ENCODE assay signal across 5 fruit fly cellular contexts in genomic region chr4:1199178-1199577, dm6.
TF ChIP-seq lines count a peak whose summit lies in the region.

No protein-coding gene starts in this region.

- TF ChIP-seq CTCF in whole organism, embryonic (GFP tag; optimal IDR thresholded peaks at IDR 0.05; lab: Kevin White, UChicago): no peak

TF ChIP-seq in whole organism, adult, 20 proteins besides CTCF, POLR2A, EP300 and RAD21:
- peak; percentile 26 for TF ChIP-seq cic (GFP tag; optimal IDR thresholded peaks at IDR 0.05; lab: Kevin White, UChicago)
- peak; percentile 96 for TF ChIP-seq kay (GFP tag; lab: Kevin White, UChicago; ENCODE audit: borderline replicate concordance)
- TF ChIP-seq CG12768 (GFP tag; optimal IDR thresholded peaks at IDR 0.05; lab: Kevin White, UChicago): no peak
TF ChIP-seq in whole organism, adult: peak in this region for 2.

TF ChIP-seq in whole organism, embryonic, 481 proteins besides CTCF, POLR2A, EP300 and RAD21 (continues in another document):
- TF ChIP-seq HHEX (GFP tag; optimal IDR thresholded peaks at IDR 0.05; lab: Kevin White, UChicago): no peak
- TF ChIP-seq CG12769 (tag; optimal IDR thresholded peaks at IDR 0.05; lab: Kevin White, UChicago): no peak
- no peak for TF ChIP-seq repo (GFP tag; optimal IDR thresholded peaks at IDR 0.05; lab: Kevin White, UChicago)
- no peak for TF ChIP-seq Ada2b (GFP tag; IDR thresholded peaks at IDR 0.05; lab: Robert Waterston, UW)
- TF ChIP-seq CG32767 (GFP tag; IDR thresholded peaks at IDR 0.05; lab: Robert Waterston, UW): no peak
- TF ChIP-seq Sox100B (GFP tag; optimal IDR thresholded peaks at IDR 0.05; lab: Kevin White, UChicago): peak; percentile 63
- TF ChIP-seq kay (GFP tag; optimal IDR thresholded peaks at IDR 0.05; lab: Kevin White, UChicago): no peak
- peak in 1 of 2 experiments; percentile 27 for TF ChIP-seq eve (GFP tag; optimal IDR thresholded peaks at IDR 0.05; lab: Kevin White, UChicago)
- peak; percentile 52 for TF ChIP-seq Fer1 (GFP tag; optimal IDR thresholded peaks at IDR 0.05; lab: Kevin White, UChicago)
- TF ChIP-seq CG9609 (GFP tag; optimal IDR thresholded peaks at IDR 0.05; lab: Kevin White, UChicago): no peak
- TF ChIP-seq Fer3 (tag; optimal IDR thresholded peaks at IDR 0.05; lab: Kevin White, UChicago): no peak
- TF ChIP-seq dmrt11E (tag; optimal IDR thresholded peaks at IDR 0.05; lab: Kevin White, UChicago): peak; percentile 38
- no peak for TF ChIP-seq mirr (GFP tag; optimal IDR thresholded peaks at IDR 0.05; lab: Kevin White, UChicago)
- TF ChIP-seq CG4707 (GFP tag; optimal IDR thresholded peaks at IDR 0.05; lab: Kevin White, UChicago): peak; percentile 3
- no peak for TF ChIP-seq disco-r (GFP tag; optimal IDR thresholded peaks at IDR 0.05; lab: Kevin White, UChicago)
- no peak for TF ChIP-seq Hmx (GFP tag; optimal IDR thresholded peaks at IDR 0.05; lab: Kevin White, UChicago)
- TF ChIP-seq CG10209 (GFP tag; optimal IDR thresholded peaks at IDR 0.05; lab: Kevin White, UChicago): no peak
- TF ChIP-seq HLH4C (GFP tag; IDR thresholded peaks at IDR 0.05; lab: Robert Waterston, UW; ENCODE audit: partially characterized antibody): no peak
- no peak for TF ChIP-seq CHES-1-like (GFP tag; optimal IDR thresholded peaks at IDR 0.05; lab: Kevin White, UChicago)
- no peak for TF ChIP-seq CG11456 (GFP tag; IDR thresholded peaks at IDR 0.05; lab: Robert Waterston, UW)
- TF ChIP-seq bcd (GFP tag; optimal IDR thresholded peaks at IDR 0.05; lab: Kevin White, UChicago): no peak
- no peak for TF ChIP-seq CG4282 (GFP tag; optimal IDR thresholded peaks at IDR 0.05; lab: Kevin White, UChicago)
- no peak for TF ChIP-seq CG12236 (GFP tag; optimal IDR thresholded peaks at IDR 0.05; lab: Kevin White, UChicago)

TF ChIP-seq in whole organism, prepupa, 60 proteins besides CTCF, POLR2A, EP300 and RAD21:
- peak; percentile 14 for TF ChIP-seq esn (GFP tag; optimal IDR thresholded peaks at IDR 0.05; lab: Kevin White, UChicago)
- peak; percentile 50 for TF ChIP-seq CG9139 (GFP tag; optimal IDR thresholded peaks at IDR 0.05; lab: Kevin White, UChicago)
- no peak for TF ChIP-seq CG6163 (GFP tag; IDR thresholded peaks at IDR 0.05; lab: Robert Waterston, UW)
- TF ChIP-seq CG4318 (GFP tag; optimal IDR thresholded peaks at IDR 0.05; lab: Kevin White, UChicago): no peak
- TF ChIP-seq Sox102F (GFP tag; optimal IDR thresholded peaks at IDR 0.05; lab: Kevin White, UChicago): no peak
- TF ChIP-seq ss (GFP tag; optimal IDR thresholded peaks at IDR 0.05; lab: Kevin White, UChicago): peak in 1 of 2 experiments; percentile 48
- peak; percentile 48 for TF ChIP-seq CG6854 (GFP tag; optimal IDR thresholded peaks at IDR 0.05; lab: Kevin White, UChicago)
- no peak for TF ChIP-seq salr (GFP tag; optimal IDR thresholded peaks at IDR 0.05; lab: Kevin White, UChicago)
- TF ChIP-seq CG31627 (GFP tag; optimal IDR thresholded peaks at IDR 0.05; lab: Kevin White, UChicago): no peak
- TF ChIP-seq Eip93F (GFP tag; optimal IDR thresholded peaks at IDR 0.05; lab: Kevin White, UChicago): peak; percentile 4
- TF ChIP-seq net (GFP tag; optimal IDR thresholded peaks at IDR 0.05; lab: Kevin White, UChicago): no peak
- TF ChIP-seq CG6276 (GFP tag; optimal IDR thresholded peaks at IDR 0.05; lab: Kevin White, UChicago): peak; percentile 79
- TF ChIP-seq Eip78C (GFP tag; lab: Kevin White, UChicago): peak; percentile 67
TF ChIP-seq in whole organism, prepupa: peak in this region for 7.

TF ChIP-seq in whole organism, pupa, 21 proteins besides CTCF, POLR2A, EP300 and RAD21:
- no peak for TF ChIP-seq Snoo (tag; optimal IDR thresholded peaks at IDR 0.05; lab: Kevin White, UChicago)
- no peak for TF ChIP-seq Ets98B (GFP tag; IDR thresholded peaks at IDR 0.05; lab: Robert Waterston, UW)
- no peak for TF ChIP-seq CG8159 (tag; optimal IDR thresholded peaks at IDR 0.05; lab: Kevin White, UChicago)
- no peak for TF ChIP-seq EcR (GFP tag; optimal IDR thresholded peaks at IDR 0.05; lab: Kevin White, UChicago)
- no peak for TF ChIP-seq CG8301 (tag; optimal IDR thresholded peaks at IDR 0.05; lab: Kevin White, UChicago)
- TF ChIP-seq CG13204 (GFP tag; optimal IDR thresholded peaks at IDR 0.05; lab: Kevin White, UChicago): no peak
- no peak for TF ChIP-seq CG4496 (GFP tag; IDR thresholded peaks at IDR 0.05; lab: Robert Waterston, UW)
- no peak for TF ChIP-seq CG10348 (GFP tag; IDR thresholded peaks at IDR 0.05; lab: Robert Waterston, UW)
- no peak for TF ChIP-seq CG15710 (tag; optimal IDR thresholded peaks at IDR 0.05; lab: Kevin White, UChicago)
- no peak for TF ChIP-seq CG32121 (GFP tag; IDR thresholded peaks at IDR 0.05; lab: Robert Waterston, UW)
- TF ChIP-seq Pif1B (GFP tag; optimal IDR thresholded peaks at IDR 0.05; lab: Kevin White, UChicago): peak; percentile 30
- no peak for TF ChIP-seq CG12605 (GFP tag; IDR thresholded peaks at IDR 0.05; lab: Robert Waterston, UW)
- TF ChIP-seq rn (GFP tag; IDR thresholded peaks at IDR 0.05; lab: Robert Waterston, UW): no peak
- no peak for TF ChIP-seq CG34367 (tag; optimal IDR thresholded peaks at IDR 0.05; lab: Kevin White, UChicago)
- TF ChIP-seq D1 (tag; optimal IDR thresholded peaks at IDR 0.05; lab: Kevin White, UChicago): peak; percentile 92
- no peak for TF ChIP-seq CG14655 (GFP tag; optimal IDR thresholded peaks at IDR 0.05; lab: Kevin White, UChicago)
- no peak for TF ChIP-seq Pif1A (GFP tag; optimal IDR thresholded peaks at IDR 0.05; lab: Kevin White, UChicago)
TF ChIP-seq in whole organism, pupa: peak in this region for 2.

TF ChIP-seq in whole organism, wandering third instar larva, 38 proteins besides CTCF, POLR2A, EP300 and RAD21:
- TF ChIP-seq jim (GFP tag; optimal IDR thresholded peaks at IDR 0.05; lab: Kevin White, UChicago): no peak
- TF ChIP-seq psq (GFP tag; optimal IDR thresholded peaks at IDR 0.05; lab: Kevin White, UChicago): no peak
- TF ChIP-seq ey (GFP tag; optimal IDR thresholded peaks at IDR 0.05; lab: Kevin White, UChicago): no peak
- no peak for TF ChIP-seq dl (GFP tag; optimal IDR thresholded peaks at IDR 0.05; lab: Kevin White, UChicago; ENCODE audit: insufficient read depth in 1 of 2, partially characterized antibody in 2 of 2)
- no peak for TF ChIP-seq HLH106 (tag; optimal IDR thresholded peaks at IDR 0.05; lab: Kevin White, UChicago)
- TF ChIP-seq Hr83 (GFP tag; optimal IDR thresholded peaks at IDR 0.05; lab: Kevin White, UChicago; ENCODE audit: poor library complexity, severe bottlenecking): no peak
- no peak for TF ChIP-seq sage (GFP tag; optimal IDR thresholded peaks at IDR 0.05; lab: Kevin White, UChicago)
- no peak for TF ChIP-seq h (GFP tag; optimal IDR thresholded peaks at IDR 0.05; lab: Kevin White, UChicago)
- peak; percentile 11 for TF ChIP-seq Hnf4 (GFP tag; optimal IDR thresholded peaks at IDR 0.05; lab: Kevin White, UChicago)
- no peak for TF ChIP-seq Dfd (GFP tag; optimal IDR thresholded peaks at IDR 0.05; lab: Kevin White, UChicago)
- TF ChIP-seq N (GFP tag; optimal IDR thresholded peaks at IDR 0.05; lab: Kevin White, UChicago): no peak
- TF ChIP-seq Sp1 (GFP tag; optimal IDR thresholded peaks at IDR 0.05; lab: Kevin White, UChicago): peak; percentile 40
- peak; percentile 55 for TF ChIP-seq CrebA (GFP tag; optimal IDR thresholded peaks at IDR 0.05; lab: Kevin White, UChicago; ENCODE audit: borderline replicate concordance)
- no peak for TF ChIP-seq GATAd (GFP tag; optimal IDR thresholded peaks at IDR 0.05; lab: Kevin White, UChicago)
- no peak for TF ChIP-seq CG32264 (GFP tag; optimal IDR thresholded peaks at IDR 0.05; lab: Kevin White, UChicago)
- TF ChIP-seq Myc (optimal IDR thresholded peaks at IDR 0.05; lab: Kevin White, UChicago): no peak
- TF ChIP-seq dsf (GFP tag; optimal IDR thresholded peaks at IDR 0.05; lab: Kevin White, UChicago; ENCODE audit: borderline replicate concordance): no peak
- no peak for TF ChIP-seq Abd-B (GFP tag; optimal IDR thresholded peaks at IDR 0.05; lab: Kevin White, UChicago)
- TF ChIP-seq sv (GFP tag; optimal IDR thresholded peaks at IDR 0.05; lab: Kevin White, UChicago): no peak
- TF ChIP-seq usp (GFP tag; optimal IDR thresholded peaks at IDR 0.05; lab: Kevin White, UChicago): no peak
- TF ChIP-seq fru (GFP tag; optimal IDR thresholded peaks at IDR 0.05; lab: Kevin White, UChicago): no peak
- TF ChIP-seq br (GFP tag; optimal IDR thresholded peaks at IDR 0.05; lab: Kevin White, UChicago): no peak
- TF ChIP-seq pan (optimal IDR thresholded peaks at IDR 0.05; lab: Kevin White, UChicago): no peak
- no peak for TF ChIP-seq Dif (GFP tag; optimal IDR thresholded peaks at IDR 0.05; lab: Kevin White, UChicago; ENCODE audit: partially characterized antibody)
- no peak for TF ChIP-seq woc (GFP tag; optimal IDR thresholded peaks at IDR 0.05; lab: Kevin White, UChicago)
TF ChIP-seq in whole organism, wandering third instar larva: peak in this region for 3.
